Fruit fly (Drosophila melanogaster) Kc167 (cell line): ENCODE data around the gene CG7914.

ENCODE experiments used
- h ChIP-seq: fragments of >200 bp; optimal IDR thresholded peaks from 3 replicates; lab custom pipeline; 2018; ENCODE audit warnings: missing external identifiers
- ttk ChIP-seq: sonication (Bioruptor generic); optimal IDR thresholded peaks from 2 replicates; lab custom pipeline; 2017; ENCODE audit warnings: missing external identifiers

- no peak for TF ChIP-seq ttk (lab: Kevin White, UChicago)
- TF ChIP-seq h (lab: Kevin White, UChicago): no peak
Measured at dm6 chrX:19160635-19161407, 32.4 kb downstream of the CG7914 start.
